Worm (Caenorhabditis elegans) whole organism, L4 larva: Measurements from ENCODE around the gene T10G3.1.

Source experiments
- D1046.2 ChIP-seq: fragments of 200-800 bp; sonication (Bioruptor generic); IDR thresholded peaks from 2 replicates; pipeline ENCODE4 v1.3.6; 2022; ENCODE audit warnings: missing genetic modification characterization, missing compliant biosample characterization
- F10B5.3 ChIP-seq: sonication (generic microtip); optimal IDR thresholded peaks from 2 replicates; lab custom pipeline; 2016; ENCODE audit warnings: mild to moderate bottlenecking, missing genetic modification characterization, missing compliant biosample characterization
- F26F4.8 ChIP-seq: fragments of 200-800 bp; sonication (Bioruptor generic); conservative IDR thresholded peaks from 2 replicates; pipeline ENCODE4 v1.3.6; 2022; ENCODE audit warnings: missing genetic modification characterization, missing compliant biosample characterization
- F37D6.2 ChIP-seq: sonication (generic microtip); optimal IDR thresholded peaks from 2 replicates; lab custom pipeline; 2016; ENCODE audit warnings: mild to moderate bottlenecking, missing genetic modification characterization, missing compliant biosample characterization
- F49E8.2 ChIP-seq: sonication (generic microtip); optimal IDR thresholded peaks from 2 replicates; lab custom pipeline; 2016; ENCODE audit warnings: missing compliant biosample characterization, mild to moderate bottlenecking, missing genetic modification characterization, borderline replicate concordance
- T20F7.1 ChIP-seq: fragments of 200-800 bp; sonication (Bioruptor generic); optimal IDR thresholded peaks from 2 replicates; lab custom pipeline; 2018; ENCODE audit warnings: mild to moderate bottlenecking, missing genetic modification characterization, missing compliant biosample characterization
- T26A8.4 ChIP-seq: fragments of 200-800 bp; sonication (Bioruptor generic); IDR thresholded peaks from 2 replicates; pipeline ENCODE4 v1.3.6; 2022; ENCODE audit warnings: missing genetic modification characterization, missing compliant biosample characterization
- Y48G9A.11 ChIP-seq: fragments of 200-800 bp; sonication (Bioruptor generic); IDR thresholded peaks from 2 replicates; pipeline ENCODE4 v1.3.6; 2022; ENCODE audit warnings: missing genetic modification reagents, missing genetic modification characterization, missing compliant biosample characterization
- Y5F2A.4 ChIP-seq: fragments of 200-800 bp; sonication (Bioruptor generic); optimal IDR thresholded peaks from 2 replicates; lab custom pipeline; 2018; ENCODE audit warnings: mild to moderate bottlenecking, missing genetic modification characterization, missing compliant biosample characterization
- Y75B8A.6 ChIP-seq: fragments of 200-800 bp; sonication (Bioruptor generic); IDR thresholded peaks from 2 replicates; pipeline ENCODE4 v1.3.6; 2022; ENCODE audit warnings: missing genetic modification reagents, missing genetic modification characterization, missing compliant biosample characterization
- ZK337.2 ChIP-seq: fragments of 200-800 bp; sonication (Bioruptor generic); IDR thresholded peaks from 2 replicates; pipeline ENCODE4 v1.3.6; 2022; ENCODE audit warnings: missing genetic modification reagents, missing genetic modification characterization, missing compliant biosample characterization
- aly-2 ChIP-seq: sonication (generic microtip); optimal IDR thresholded peaks from 2 replicates; lab custom pipeline; 2018; ENCODE audit warnings: missing biosample characterization, missing genetic modification characterization
- ama-1 ChIP-seq: fragments of 150-350 bp; optimal IDR thresholded peaks from 2 replicates; lab custom pipeline; 2014; ENCODE audit warnings: inconsistent platforms, mixed read lengths
- attf-4 ChIP-seq: sonication (generic microtip); optimal IDR thresholded peaks from 3 replicates; lab custom pipeline; 2017; ENCODE audit warnings: missing biosample characterization, missing genetic modification characterization
- ceh-32 ChIP-seq: sonication (generic microtip); optimal IDR thresholded peaks from 2 replicates; lab custom pipeline; 2016; ENCODE audit warnings: mild to moderate bottlenecking, missing genetic modification characterization, missing compliant biosample characterization; ENCODE audit not compliant: poor library complexity
- ceh-44 ChIP-seq: fragments of 200-800 bp; sonication (Bioruptor generic); IDR thresholded peaks from 2 replicates; pipeline ENCODE4 v1.3.6; 2022; ENCODE audit warnings: missing genetic modification reagents, missing genetic modification characterization, missing compliant biosample characterization
- cey-2 ChIP-seq: sonication (generic microtip); optimal IDR thresholded peaks from 3 replicates; lab custom pipeline; 2017; ENCODE audit warnings: missing genetic modification characterization, mild to moderate bottlenecking, missing compliant biosample characterization, antibody characterized with exemption, borderline replicate concordance; ENCODE audit not compliant: insufficient read depth
- dpl-1 ChIP-seq: fragments of 150-350 bp; optimal IDR thresholded peaks from 2 replicates; lab custom pipeline; 2014; ENCODE audit warnings: missing biosample characterization, missing genetic modification reagents, missing genetic modification characterization
- duxl-1 ChIP-seq: sonication (generic microtip); optimal IDR thresholded peaks from 2 replicates; lab custom pipeline; 2016; ENCODE audit warnings: mild to moderate bottlenecking, missing genetic modification characterization, moderate library complexity, missing compliant biosample characterization; ENCODE audit not compliant: poor library complexity
- egl-27 ChIP-seq: sonication (generic microtip); optimal IDR thresholded peaks from 3 replicates; lab custom pipeline; 2017; ENCODE audit warnings: missing biosample characterization, missing genetic modification reagents, missing genetic modification characterization
- egl-43 ChIP-seq: fragments of 200-800 bp; sonication (Bioruptor generic); IDR thresholded peaks from 2 replicates; pipeline ENCODE4 v1.3.6; 2022; ENCODE audit warnings: missing genetic modification reagents, missing genetic modification characterization, missing compliant biosample characterization
- fkh-10 ChIP-seq: fragments of 150-350 bp; optimal IDR thresholded peaks from 2 replicates; lab custom pipeline; 2014; ENCODE audit warnings: missing biosample characterization, missing genetic modification reagents, missing genetic modification characterization
- gei-8 ChIP-seq: fragments of 200-800 bp; sonication (Bioruptor generic); optimal IDR thresholded peaks from 2 replicates; lab custom pipeline; 2018; ENCODE audit warnings: mild to moderate bottlenecking, missing genetic modification characterization, missing compliant biosample characterization
- hif-1 ChIP-seq, 2 experiments: sonication (generic microtip); optimal IDR thresholded peaks; 2 replicates each; lab custom pipeline; 2016 to 2017; ENCODE audit warnings: missing compliant biosample characterization in 2 of 2, missing genetic modification characterization in 2 of 2, missing genetic modification reagents in 2 of 2, missing genotype in 2 of 2, mild to moderate bottlenecking in 1 of 2
- hlh-11 ChIP-seq: fragments of 200-800 bp; sonication (Bioruptor generic); optimal IDR thresholded peaks from 2 replicates; lab custom pipeline; 2018; ENCODE audit warnings: mild to moderate bottlenecking, missing genetic modification characterization, missing compliant biosample characterization
- jun-1 ChIP-seq: fragments of 150-350 bp; optimal IDR thresholded peaks from 2 replicates; lab custom pipeline; 2014; ENCODE audit warnings: missing biosample characterization, missing genetic modification reagents, missing genetic modification characterization
- lim-7 ChIP-seq: fragments of 200-800 bp; sonication (Bioruptor generic); IDR thresholded peaks from 2 replicates; pipeline ENCODE4 v1.3.6; 2022; ENCODE audit warnings: missing genetic modification characterization, missing compliant biosample characterization
- lin-15B ChIP-seq: fragments of 150-350 bp; sonication (generic microtip); optimal IDR thresholded peaks from 3 replicates; lab custom pipeline; 2014; ENCODE audit warnings: missing biosample characterization, missing genetic modification characterization
- lin-39 ChIP-seq: fragments of 150-350 bp; optimal IDR thresholded peaks from 2 replicates; lab custom pipeline; 2014; ENCODE audit warnings: missing biosample characterization, missing genetic modification reagents, missing genetic modification characterization
- lir-3 ChIP-seq: sonication (generic microtip); optimal IDR thresholded peaks from 2 replicates; lab custom pipeline; 2016; ENCODE audit warnings: mild to moderate bottlenecking, missing genetic modification characterization, missing compliant biosample characterization
- lsy-2 ChIP-seq, 2 experiments: fragments of 150-350 bp in 1 of 2; sonication (generic microtip) in 1 of 2; optimal IDR thresholded peaks; 2 replicates each; lab custom pipeline; 2014 to 2017; ENCODE audit warnings: missing biosample characterization in 2 of 2, missing genetic modification characterization in 2 of 2
- madf-5 ChIP-seq, 2 experiments: fragments of 200-800 bp; sonication (Bioruptor generic); IDR thresholded peaks; 2 replicates each; pipeline ENCODE4 v1.3.6; 2022; ENCODE audit warnings: missing compliant biosample characterization in 2 of 2, missing genetic modification characterization in 2 of 2
- mdl-1 ChIP-seq, 2 experiments: fragments of 150-350 bp in 1 of 2; sonication (generic microtip) in 1 of 2; optimal IDR thresholded peaks; 2 replicates each; lab custom pipeline; 2014 to 2017; ENCODE audit warnings: missing biosample characterization in 2 of 2, missing genetic modification characterization in 2 of 2
- mep-1 ChIP-seq: fragments of 150-350 bp; sonication (generic microtip); optimal IDR thresholded peaks from 3 replicates; lab custom pipeline; 2014; ENCODE audit warnings: missing biosample characterization, missing genetic modification characterization
- mxl-2 ChIP-seq: fragments of 200-800 bp; sonication (Bioruptor generic); conservative IDR thresholded peaks from 2 replicates; pipeline ENCODE4 v1.3.6; 2022; ENCODE audit warnings: missing genetic modification reagents, missing genetic modification characterization, missing compliant biosample characterization
- mxl-3 ChIP-seq: fragments of 200-800 bp; sonication (Bioruptor generic); optimal IDR thresholded peaks from 2 replicates; lab custom pipeline; 2018; ENCODE audit warnings: mild to moderate bottlenecking, missing genetic modification characterization, missing compliant biosample characterization
- nhr-102 ChIP-seq: sonication (generic microtip); optimal IDR thresholded peaks from 2 replicates; lab custom pipeline; 2016; ENCODE audit warnings: mild to moderate bottlenecking, missing genetic modification characterization, moderate library complexity, missing compliant biosample characterization
- nhr-11 ChIP-seq: fragments of 150-350 bp; optimal IDR thresholded peaks from 2 replicates; lab custom pipeline; 2014; ENCODE audit warnings: missing biosample characterization, missing genetic modification characterization
- nhr-237 ChIP-seq: sonication (generic microtip); optimal IDR thresholded peaks from 2 replicates; lab custom pipeline; 2017; ENCODE audit warnings: missing biosample characterization, missing genetic modification characterization
- nhr-41 ChIP-seq: fragments of 200-800 bp; sonication (Bioruptor generic); IDR thresholded peaks from 2 replicates; pipeline ENCODE4 v1.3.6; 2022; ENCODE audit warnings: missing genetic modification reagents, missing genetic modification characterization, missing compliant biosample characterization
- nhr-6 ChIP-seq: fragments of 150-350 bp; optimal IDR thresholded peaks from 2 replicates; lab custom pipeline; 2014; ENCODE audit warnings: missing biosample characterization, missing genetic modification characterization
- nhr-76 ChIP-seq: fragments of 150-350 bp; optimal IDR thresholded peaks from 2 replicates; lab custom pipeline; 2014; ENCODE audit warnings: missing biosample characterization, missing genetic modification characterization
- nhr-77 ChIP-seq: fragments of 150-350 bp; optimal IDR thresholded peaks from 2 replicates; lab custom pipeline; 2014; ENCODE audit warnings: missing biosample characterization, missing genetic modification characterization
- pqm-1 ChIP-seq: sonication (generic microtip); optimal IDR thresholded peaks from 2 replicates; lab custom pipeline; 2017; ENCODE audit warnings: missing biosample characterization, missing genetic modification characterization
- sdz-12 ChIP-seq: fragments of 200-800 bp; sonication (Bioruptor generic); optimal IDR thresholded peaks from 2 replicates; lab custom pipeline; 2018; ENCODE audit warnings: mild to moderate bottlenecking, missing genetic modification characterization, missing compliant biosample characterization
- set-16 ChIP-seq: fragments of 200-800 bp; sonication (Bioruptor generic); IDR thresholded peaks from 2 replicates; pipeline ENCODE4 v1.3.6; 2022; ENCODE audit warnings: missing genetic modification reagents, missing genetic modification characterization, missing compliant biosample characterization
- skn-1 ChIP-seq: fragments of 150-350 bp; optimal IDR thresholded peaks from 2 replicates; lab custom pipeline; 2014; ENCODE audit warnings: missing biosample characterization, missing genetic modification characterization
- snpc-4 ChIP-seq: fragments of 150-350 bp; optimal IDR thresholded peaks from 2 replicates; lab custom pipeline; 2014; ENCODE audit warnings: missing biosample characterization, missing genetic modification characterization
- spr-1 ChIP-seq: sonication (generic microtip); optimal IDR thresholded peaks from 2 replicates; lab custom pipeline; 2016; ENCODE audit warnings: mild to moderate bottlenecking, missing genetic modification characterization, missing compliant biosample characterization
- tag-97 ChIP-seq: fragments of 200-800 bp; sonication (Bioruptor generic); IDR thresholded peaks from 2 replicates; pipeline ENCODE4 v1.3.6; 2022; ENCODE audit warnings: missing genetic modification characterization, missing compliant biosample characterization
- tra-1 ChIP-seq: fragments of 200-800 bp; sonication (Bioruptor generic); IDR thresholded peaks from 2 replicates; pipeline ENCODE4 v1.3.6; 2022; ENCODE audit warnings: missing genetic modification reagents, missing genetic modification characterization, missing compliant biosample characterization
- zip-11 ChIP-seq: fragments of 200-800 bp; sonication (Bioruptor generic); IDR thresholded peaks from 2 replicates; pipeline ENCODE4 v1.3.6; 2022; ENCODE audit warnings: missing genetic modification characterization, missing compliant biosample characterization

T10G3.1 gene

DNA sequence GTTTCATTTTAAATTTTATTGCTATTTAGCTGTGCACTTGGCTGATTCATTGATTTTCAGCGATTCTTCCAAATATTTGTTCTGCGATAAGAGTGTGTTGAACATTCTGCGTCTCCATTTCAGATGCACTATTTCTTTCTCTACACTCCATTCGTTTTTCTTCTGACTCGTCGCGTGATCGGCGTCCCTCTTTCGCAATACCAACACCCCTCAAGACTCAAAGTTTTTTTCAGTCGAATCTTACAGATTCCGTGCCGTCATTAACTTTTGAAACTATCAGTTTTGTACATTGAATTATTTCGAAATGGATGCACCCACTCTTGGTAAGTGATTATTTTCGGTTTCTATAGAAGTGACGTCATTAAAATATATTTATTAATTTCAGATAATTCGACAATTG, 10.5 kb downstream of the T10G3.1 start, which contains the start of gene frm-10 (continued):
- peak in 1 of 2 experiments; percentile 75 for TF ChIP-seq mdl-1 (tag; optimal IDR thresholded peaks at IDR 0.05; lab: Kevin White, UChicago)
- no peak for TF ChIP-seq lin-15B (tag; lab: Kevin White, UChicago)
- no peak for TF ChIP-seq sdz-12
- TF ChIP-seq lir-3 (tag; lab: Kevin White, UChicago) = no peak
- peak; percentile 11 for TF ChIP-seq spr-1
- TF ChIP-seq nhr-76 (tag; lab: Kevin White, UChicago) = no peak
- no peak for TF ChIP-seq F10B5.3 (tag; lab: Kevin White, UChicago)
- TF ChIP-seq snpc-4 (tag; lab: Kevin White, UChicago) = no peak
- no peak for TF ChIP-seq fkh-10 (GFP tag; lab: Kevin White, UChicago)
- peak; percentile 28 for TF ChIP-seq jun-1 (tag; lab: Kevin White, UChicago)
- peak; percentile 25 for TF ChIP-seq dpl-1 (GFP tag; lab: Kevin White, UChicago)
- no peak for TF ChIP-seq egl-43 (GFP tag; lab: Robert Waterston, UW)
- TF ChIP-seq tra-1 (GFP tag; lab: Robert Waterston, UW) = 0 out of 2 replicates have a peak, but pooled peaks have one; percentile 48
- no peak for TF ChIP-seq cey-2 (tag; lab: Kevin White, UChicago)
- no peak for TF ChIP-seq ceh-44 (GFP tag; lab: Robert Waterston, UW)
- TF ChIP-seq Y75B8A.6 (GFP tag; lab: Robert Waterston, UW) = 0 out of 2 replicates have a peak, but pooled peaks have one; percentile 31
- TF ChIP-seq Y5F2A.4 = no peak
- no peak for TF ChIP-seq ZK337.2 (GFP tag; lab: Robert Waterston, UW)
- no peak for TF ChIP-seq lim-7 (GFP tag; lab: Robert Waterston, UW)
- peak; percentile 36 for TF ChIP-seq nhr-77 (tag; lab: Kevin White, UChicago)
- no peak for TF ChIP-seq Y48G9A.11 (GFP tag; lab: Robert Waterston, UW)
- peak; percentile 88 for TF ChIP-seq nhr-6
- peak in 1 of 2 experiments; percentile 76 for TF ChIP-seq hif-1 (tag; optimal IDR thresholded peaks at IDR 0.05; lab: Kevin White, UChicago)
- TF ChIP-seq F26F4.8 (GFP tag; lab: Robert Waterston, UW) = no peak
- no peak for TF ChIP-seq mxl-2
- no peak for TF ChIP-seq F37D6.2 (tag; lab: Kevin White, UChicago)
- TF ChIP-seq F49E8.2 (tag; lab: Kevin White, UChicago) = no peak
- TF ChIP-seq hlh-11 (tag; lab: Kevin White, UChicago) = peak; percentile 92
- no peak for TF ChIP-seq zip-11 (GFP tag; lab: Robert Waterston, UW)
- no peak for TF ChIP-seq duxl-1 (tag; lab: Kevin White, UChicago)
- TF ChIP-seq attf-4 (tag; lab: Kevin White, UChicago) = no peak
- peak; percentile 37; the same call in 1 of the 2 replicates for TF ChIP-seq T26A8.4
- no peak for TF ChIP-seq ceh-32 (tag; lab: Kevin White, UChicago)
- no peak for TF ChIP-seq nhr-41 (GFP tag; lab: Robert Waterston, UW)
- TF ChIP-seq ama-1 (lab: Kevin White, UChicago) = no peak
- no peak for TF ChIP-seq madf-5 (GFP tag; IDR thresholded peaks at IDR 0.05; lab: Robert Waterston, UW)
- TF ChIP-seq lin-39 (tag; lab: Kevin White, UChicago) = no peak
- no peak for TF ChIP-seq gei-8 (GFP tag; lab: Kevin White, UChicago)
- peak; percentile 82 for TF ChIP-seq pqm-1 (tag; lab: Kevin White, UChicago)
- no peak for TF ChIP-seq mxl-3
- no peak for TF ChIP-seq nhr-237
- TF ChIP-seq T20F7.1 = peak; percentile 80
- peak; percentile 45 for TF ChIP-seq nhr-11 (tag; lab: Kevin White, UChicago)
- no peak for TF ChIP-seq aly-2 (tag; lab: Kevin White, UChicago)
- no peak for TF ChIP-seq skn-1
- TF ChIP-seq D1046.2 (GFP tag; lab: Robert Waterston, UW) = no peak
- TF ChIP-seq egl-27 = no peak
- no peak for TF ChIP-seq set-16 (GFP tag; lab: Robert Waterston, UW)
- peak; percentile 55 to 67 for TF ChIP-seq lsy-2 (tag; optimal IDR thresholded peaks at IDR 0.05; lab: Kevin White, UChicago)
- peak; percentile 83 for TF ChIP-seq mep-1
- no peak for TF ChIP-seq tag-97
- TF ChIP-seq nhr-102 (tag; lab: Kevin White, UChicago) = peak; percentile 47
